Fruit fly (Drosophila melanogaster) whole organism, embryonic: ENCODE measurements around the gene tho2.
A peak's percentile ranks its signal among the peaks of the same experiment; 100 is the strongest.

Experiments
- C15 ChIP-seq: fragments of 200-800 bp; sonication (Bioruptor generic); IDR thresholded peaks from 3 replicates; pipeline ENCODE4 v1.3.6; 2022; ENCODE audit warnings: missing biosample characterization, missing genetic modification characterization
- CG11398 ChIP-seq: fragments of 200-800 bp; sonication (Bioruptor generic); optimal IDR thresholded peaks from 2 replicates; lab custom pipeline; 2016; ENCODE audit warnings: missing biosample characterization, missing genetic modification characterization
- CG11504 ChIP-seq: fragments of 200-800 bp; sonication (Bioruptor generic); optimal IDR thresholded peaks from 3 replicates; lab custom pipeline; 2019; ENCODE audit warnings: missing biosample characterization, mild to moderate bottlenecking, missing genetic modification characterization, moderate library complexity
- CG13624 ChIP-seq: fragments of 200-800 bp; sonication (Bioruptor generic); optimal IDR thresholded peaks from 2 replicates; lab custom pipeline; 2016; ENCODE audit warnings: missing biosample characterization, missing genetic modification characterization
- CG14965 ChIP-seq: fragments of 200-800 bp; sonication (Bioruptor generic); optimal IDR thresholded peaks from 2 replicates; lab custom pipeline; 2016; ENCODE audit warnings: missing biosample characterization, missing genetic modification characterization, borderline replicate concordance
- CG15696 ChIP-seq: fragments of 200-800 bp; sonication (Bioruptor generic); optimal IDR thresholded peaks from 2 replicates; lab custom pipeline; 2019; ENCODE audit warnings: missing biosample characterization, mild to moderate bottlenecking, missing genetic modification characterization, moderate library complexity
- CG1602 ChIP-seq: fragments of 200-800 bp; sonication (Bioruptor generic); optimal IDR thresholded peaks from 3 replicates; lab custom pipeline; 2016; ENCODE audit warnings: missing biosample characterization, missing genetic modification characterization
- CG17359 ChIP-seq: fragments of 200-800 bp; sonication (Bioruptor generic); optimal IDR thresholded peaks from 3 replicates; lab custom pipeline; 2018; ENCODE audit warnings: missing biosample characterization, mild to moderate bottlenecking, missing genetic modification characterization, moderate library complexity
- CG18619 ChIP-seq: fragments of 200-800 bp; sonication (Bioruptor generic); optimal IDR thresholded peaks from 3 replicates; lab custom pipeline; 2017; ENCODE audit warnings: missing biosample characterization, mild to moderate bottlenecking, missing genetic modification characterization
- CG2678 ChIP-seq: fragments of 200-800 bp; sonication (Bioruptor generic); optimal IDR thresholded peaks from 3 replicates; lab custom pipeline; 2019; ENCODE audit warnings: missing biosample characterization, mild to moderate bottlenecking, missing genetic modification characterization, moderate library complexity
- CG2875 ChIP-seq: fragments of 200-800 bp; sonication (Bioruptor generic); optimal IDR thresholded peaks from 2 replicates; lab custom pipeline; 2017; ENCODE audit warnings: missing biosample characterization, mild to moderate bottlenecking, missing genetic modification characterization, missing genetic modification reagents
- CG32532 ChIP-seq: fragments of 200-800 bp; sonication (Bioruptor generic); IDR thresholded peaks from 2 replicates; pipeline ENCODE4 v1.3.6; 2022; ENCODE audit warnings: missing biosample characterization, missing genetic modification characterization
- CG32767 ChIP-seq: fragments of 200-800 bp; sonication (Bioruptor generic); IDR thresholded peaks from 2 replicates; pipeline ENCODE4 v1.3.6; 2022; ENCODE audit warnings: missing biosample characterization, missing genetic modification characterization
- CG32772 ChIP-seq: fragments of 200-800 bp; sonication (Bioruptor generic); IDR thresholded peaks from 2 replicates; pipeline ENCODE4 v1.3.6; 2022; ENCODE audit warnings: missing biosample characterization, missing genetic modification characterization
- CG3838 ChIP-seq: fragments of 200-800 bp; sonication (Bioruptor generic); optimal IDR thresholded peaks from 3 replicates; lab custom pipeline; 2016; ENCODE audit warnings: missing biosample characterization, missing genetic modification characterization
- CG4820 ChIP-seq: fragments of 200-800 bp; sonication (Bioruptor generic); optimal IDR thresholded peaks from 3 replicates; lab custom pipeline; 2016; ENCODE audit warnings: missing biosample characterization, missing genetic modification characterization
- CG7357 ChIP-seq: fragments of 200-800 bp; sonication (Bioruptor generic); IDR thresholded peaks from 3 replicates; pipeline ENCODE4 v1.3.6; 2022; ENCODE audit warnings: missing biosample characterization, missing genetic modification characterization
- CG7839 ChIP-seq: fragments of 200-800 bp; sonication (Bioruptor generic); optimal IDR thresholded peaks from 3 replicates; lab custom pipeline; 2018; ENCODE audit warnings: missing biosample characterization, mild to moderate bottlenecking, missing genetic modification characterization, moderate library complexity
- CG7987 ChIP-seq: fragments of 200-800 bp; sonication (Bioruptor generic); optimal IDR thresholded peaks from 2 replicates; lab custom pipeline; 2018; ENCODE audit warnings: missing biosample characterization, mild to moderate bottlenecking, missing genetic modification characterization, moderate library complexity
- CG8359 ChIP-seq: fragments of 200-800 bp; sonication (Bioruptor generic); optimal IDR thresholded peaks from 2 replicates; lab custom pipeline; 2017; ENCODE audit warnings: missing biosample characterization, mild to moderate bottlenecking, missing genetic modification characterization, borderline replicate concordance
- CG8388 ChIP-seq: fragments of 200-800 bp; sonication (Bioruptor generic); optimal IDR thresholded peaks from 2 replicates; lab custom pipeline; 2019; ENCODE audit warnings: missing biosample characterization, mild to moderate bottlenecking, missing genetic modification characterization, moderate library complexity
- CoRest ChIP-seq: fragments of 200-800 bp; sonication (Bioruptor generic); optimal IDR thresholded peaks from 3 replicates; lab custom pipeline; 2018; ENCODE audit warnings: missing biosample characterization, mild to moderate bottlenecking, missing genetic modification characterization, moderate library complexity
- Dad ChIP-seq: fragments of 200-800 bp; sonication (Bioruptor generic); optimal IDR thresholded peaks from 3 replicates; lab custom pipeline; 2016; ENCODE audit warnings: missing biosample characterization, missing genetic modification characterization
- Dip2 ChIP-seq: fragments of 200-800 bp; sonication (Bioruptor generic); IDR thresholded peaks from 2 replicates; pipeline ENCODE4 v1.3.6; 2022; ENCODE audit warnings: missing biosample characterization, missing genetic modification characterization
- E2f2 ChIP-seq: fragments of 200-800 bp; sonication (Bioruptor generic); IDR thresholded peaks from 2 replicates; pipeline ENCODE4 v1.3.6; 2022; ENCODE audit warnings: missing biosample characterization, missing genetic modification characterization
- Eip74EF ChIP-seq, 2 experiments: fragments of 200-800 bp in 1 of 2; fragments of >200 bp in 1 of 2; sonication (Bioruptor generic) in 1 of 2; optimal IDR thresholded peaks; 2 replicates each; lab custom pipeline; 2017 to 2019; ENCODE audit warnings: missing biosample characterization in 2 of 2, missing genetic modification characterization in 2 of 2, mild to moderate bottlenecking in 1 of 2, moderate library complexity in 1 of 2
- Fer3 ChIP-seq: fragments of 200-800 bp; sonication (Bioruptor generic); optimal IDR thresholded peaks from 2 replicates; lab custom pipeline; 2018; ENCODE audit warnings: missing biosample characterization, mild to moderate bottlenecking, missing genetic modification characterization, moderate library complexity
- H2.0 ChIP-seq: fragments of 200-800 bp; sonication (Bioruptor generic); IDR thresholded peaks from 2 replicates; pipeline ENCODE4 v1.3.6; 2022; ENCODE audit warnings: missing biosample characterization, missing genetic modification characterization
- Med ChIP-seq: fragments of 200-800 bp; sonication (Bioruptor generic); peaks from one replicate; lab custom pipeline; 2016; ENCODE audit warnings: missing biosample characterization, missing genetic modification characterization, mild to moderate bottlenecking, inconsistent platforms, moderate library complexity
- Meics ChIP-seq: fragments of 200-800 bp; sonication (Bioruptor generic); optimal IDR thresholded peaks from 2 replicates; lab custom pipeline; 2017; ENCODE audit warnings: missing biosample characterization, mild to moderate bottlenecking, missing genetic modification characterization
- Myb ChIP-seq: fragments of 200-800 bp; sonication (Bioruptor generic); optimal IDR thresholded peaks from 2 replicates; lab custom pipeline; 2016; ENCODE audit warnings: missing biosample characterization, missing genetic modification characterization
- NFAT ChIP-seq: fragments of 200-800 bp; sonication (Bioruptor generic); IDR thresholded peaks from 2 replicates; pipeline ENCODE4 v1.3.6; 2022; ENCODE audit warnings: missing biosample characterization, missing genetic modification characterization
- Oli ChIP-seq: fragments of 200-800 bp; sonication (Bioruptor generic); optimal IDR thresholded peaks from 2 replicates; lab custom pipeline; 2018; ENCODE audit warnings: missing biosample characterization, mild to moderate bottlenecking, missing genetic modification characterization, moderate library complexity
- Poxn ChIP-seq: fragments of 200-800 bp; sonication (Bioruptor generic); IDR thresholded peaks from 2 replicates; pipeline ENCODE4 v1.3.6; 2022; ENCODE audit warnings: missing biosample characterization, missing genetic modification characterization
- Rfx ChIP-seq: fragments of 200-800 bp; sonication (Bioruptor generic); IDR thresholded peaks from 2 replicates; pipeline ENCODE4 v1.3.6; 2022; ENCODE audit warnings: missing biosample characterization, missing genetic modification characterization
- Ssrp ChIP-seq: fragments of 200-800 bp; sonication (Bioruptor generic); optimal IDR thresholded peaks from 2 replicates; lab custom pipeline; 2018; ENCODE audit warnings: missing biosample characterization, mild to moderate bottlenecking, missing genetic modification characterization, moderate library complexity
- Xbp1 ChIP-seq: fragments of 200-800 bp; sonication (Bioruptor generic); optimal IDR thresholded peaks from 3 replicates; lab custom pipeline; 2016; ENCODE audit warnings: missing biosample characterization, mild to moderate bottlenecking, missing genetic modification characterization
- ab ChIP-seq: fragments of 200-800 bp; sonication (Bioruptor generic); optimal IDR thresholded peaks from 2 replicates; lab custom pipeline; 2016; ENCODE audit warnings: missing biosample characterization, missing genetic modification characterization
- bcd ChIP-seq: fragments of 200-800 bp; sonication (Bioruptor generic); optimal IDR thresholded peaks from 2 replicates; lab custom pipeline; 2017; ENCODE audit warnings: missing biosample characterization, mild to moderate bottlenecking, missing genetic modification characterization
- dimm ChIP-seq: fragments of 200-800 bp; sonication (Bioruptor generic); IDR thresholded peaks from 2 replicates; pipeline ENCODE4 v1.3.6; 2022; ENCODE audit warnings: missing biosample characterization, missing genetic modification characterization
- lab ChIP-seq: fragments of 200-800 bp; sonication (Bioruptor generic); optimal IDR thresholded peaks from 3 replicates; lab custom pipeline; 2017; ENCODE audit warnings: missing biosample characterization, missing genetic modification characterization, mild to moderate bottlenecking, moderate library complexity, missing genetic modification reagents
- lbe ChIP-seq: fragments of 200-800 bp; sonication (Bioruptor generic); optimal IDR thresholded peaks from 2 replicates; lab custom pipeline; 2016; ENCODE audit warnings: missing biosample characterization, mild to moderate bottlenecking, missing genetic modification characterization
- oc ChIP-seq: fragments of 200-800 bp; sonication (Bioruptor generic); optimal IDR thresholded peaks from 2 replicates; lab custom pipeline; 2018; ENCODE audit warnings: missing biosample characterization, mild to moderate bottlenecking, missing genetic modification characterization, moderate library complexity
- pho ChIP-seq: fragments of 200-800 bp; sonication (Bioruptor generic); optimal IDR thresholded peaks from 2 replicates; lab custom pipeline; 2016; ENCODE audit warnings: missing biosample characterization, missing genetic modification characterization
- pnt ChIP-seq: fragments of 200-800 bp; sonication (Bioruptor generic); optimal IDR thresholded peaks from 3 replicates; lab custom pipeline; 2016; ENCODE audit warnings: missing biosample characterization, missing genetic modification characterization
- prd ChIP-seq, 3 experiments: fragments of >200 bp in 2 of 3; fragments of 200-800 bp in 1 of 3; sonication (Bioruptor generic) in 1 of 3; optimal IDR thresholded peaks in 2 of 3; IDR thresholded peaks in 1 of 3; 2 replicates in 2 of 3; 3 replicates in 1 of 3; pipeline versions ENCODE4 v1.3.6 to Lab custom; 2017 to 2022; ENCODE audit warnings: missing biosample characterization in 1 of 3, missing genetic modification characterization in 1 of 3
- sens ChIP-seq: fragments of 200-800 bp; sonication (Bioruptor generic); peaks from one replicate; lab custom pipeline; 2016; ENCODE audit warnings: missing biosample characterization, missing genetic modification characterization
- slou ChIP-seq: fragments of 200-800 bp; sonication (Bioruptor generic); optimal IDR thresholded peaks from 3 replicates; lab custom pipeline; 2016; ENCODE audit warnings: missing biosample characterization, missing genetic modification characterization
- trh ChIP-seq: fragments of 200-800 bp; sonication (Bioruptor generic); optimal IDR thresholded peaks from 2 replicates; lab custom pipeline; 2016; ENCODE audit warnings: missing biosample characterization, missing genetic modification characterization
- vnd ChIP-seq: fragments of 200-800 bp; sonication (Bioruptor generic); IDR thresholded peaks from 3 replicates; pipeline ENCODE4 v1.3.6; 2022; ENCODE audit warnings: missing biosample characterization, missing genetic modification characterization; ENCODE audit not compliant: partially characterized antibody
- vvl ChIP-seq: fragments of 200-800 bp; sonication (Bioruptor generic); IDR thresholded peaks from 2 replicates; pipeline ENCODE4 v1.3.6; 2022; ENCODE audit warnings: missing biosample characterization, missing genetic modification characterization

The tho2 gene

DNA sequence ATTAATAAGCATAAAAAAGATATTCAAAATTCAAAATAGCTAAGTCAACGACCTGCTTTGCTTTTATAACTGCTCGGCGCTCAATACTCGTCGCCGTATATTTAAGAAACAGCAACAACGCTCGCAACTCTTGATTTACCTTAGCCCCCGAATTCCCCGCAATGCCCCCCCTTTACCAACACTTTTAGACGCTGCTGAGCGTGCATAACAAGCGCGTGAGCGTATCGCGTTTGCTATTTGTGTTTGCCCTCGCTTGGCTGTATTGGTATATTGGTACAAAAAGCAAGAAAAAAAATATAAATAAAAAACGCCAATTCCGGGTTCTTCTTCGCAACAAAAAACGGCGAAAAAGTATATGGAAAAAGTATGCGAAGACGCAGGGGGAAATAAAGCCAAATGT is 20.9 kb upstream of the tho2 start (continued):
- TF ChIP-seq lab = peak; percentile 38
- TF ChIP-seq CG7839 = no peak
- no peak for TF ChIP-seq C15 (GFP tag; lab: Robert Waterston, UW)
- TF ChIP-seq CG3838 (GFP tag; lab: Kevin White, UChicago) = no peak
- no peak for TF ChIP-seq Oli
- TF ChIP-seq vvl (GFP tag; lab: Robert Waterston, UW) = peak; percentile 86
- TF ChIP-seq Xbp1 (GFP tag; lab: Kevin White, UChicago) = no peak
- no peak for TF ChIP-seq Poxn (GFP tag; lab: Robert Waterston, UW)
- no peak for TF ChIP-seq CG8388 (GFP tag; lab: Kevin White, UChicago)
- no peak for TF ChIP-seq CG17359 (tag; lab: Kevin White, UChicago)
- peak; percentile 27 for TF ChIP-seq bcd (GFP tag; lab: Kevin White, UChicago)
- TF ChIP-seq Myb (GFP tag; lab: Kevin White, UChicago) = no peak
- no peak for TF ChIP-seq CG18619 (GFP tag; lab: Kevin White, UChicago)
- no peak for TF ChIP-seq CoRest (tag; lab: Kevin White, UChicago)
- TF ChIP-seq pho (GFP tag; lab: Kevin White, UChicago) = no peak
- no peak for TF ChIP-seq CG32772 (GFP tag; lab: Robert Waterston, UW)
- no peak for TF ChIP-seq dimm
- TF ChIP-seq Rfx = peak; percentile 29; the same call in 1 of the 2 replicates
- TF ChIP-seq Eip74EF (GFP tag; optimal IDR thresholded peaks at IDR 0.05; lab: Kevin White, UChicago) = peak in 1 of 2 experiments; percentile 93
- peak; percentile 69 for TF ChIP-seq sens (GFP tag; lab: Kevin White, UChicago)
- no peak for TF ChIP-seq CG1602 (GFP tag; lab: Kevin White, UChicago)
- peak; percentile 39 for TF ChIP-seq CG7987 (GFP tag; lab: Kevin White, UChicago)
- no peak for TF ChIP-seq NFAT (GFP tag; lab: Robert Waterston, UW)
- no peak for TF ChIP-seq trh
- TF ChIP-seq ab (GFP tag; lab: Kevin White, UChicago) = no peak
- TF ChIP-seq CG14965 (GFP tag; lab: Kevin White, UChicago) = no peak
- no peak for TF ChIP-seq CG11398
- TF ChIP-seq CG32532 (GFP tag; lab: Robert Waterston, UW) = peak; percentile 30; the same call in 1 of the 2 replicates
- TF ChIP-seq Ssrp (tag; lab: Kevin White, UChicago) = no peak
- peak; percentile 4 for TF ChIP-seq CG13624 (GFP tag; lab: Kevin White, UChicago)
- TF ChIP-seq lbe (GFP tag; lab: Kevin White, UChicago) = no peak
- TF ChIP-seq CG2678 (tag; lab: Kevin White, UChicago) = peak; percentile 21
- TF ChIP-seq H2.0 (GFP tag; lab: Robert Waterston, UW) = no peak
- TF ChIP-seq vnd = no peak
- TF ChIP-seq Meics = peak; percentile 14
- TF ChIP-seq E2f2 (GFP tag; lab: Robert Waterston, UW) = no peak
- no peak for TF ChIP-seq CG32767
- no peak for TF ChIP-seq CG2875 (GFP tag; lab: Kevin White, UChicago)
- TF ChIP-seq Med (GFP tag; lab: Kevin White, UChicago) = peak; percentile 87
- no peak for TF ChIP-seq Fer3 (tag; lab: Kevin White, UChicago)
- TF ChIP-seq CG11504 (tag; lab: Kevin White, UChicago) = no peak
- no peak for TF ChIP-seq pnt (GFP tag; lab: Kevin White, UChicago)
- no peak for TF ChIP-seq Dip2 (GFP tag; lab: Robert Waterston, UW)
- TF ChIP-seq oc = peak; percentile 61
- TF ChIP-seq Dad (GFP tag; lab: Kevin White, UChicago) = no peak
- no peak for TF ChIP-seq prd (optimal IDR thresholded peaks at IDR 0.05; lab: Kevin White, UChicago)
- TF ChIP-seq prd (GFP tag; IDR thresholded peaks at IDR 0.05; lab: Robert Waterston, UW) = no peak
- TF ChIP-seq CG15696 = no peak
- no peak for TF ChIP-seq CG8359
- TF ChIP-seq CG7357 = no peak
- TF ChIP-seq CG4820 (GFP tag; lab: Kevin White, UChicago) = no peak
- TF ChIP-seq slou (GFP tag; lab: Kevin White, UChicago) = no peak
